Worm (Caenorhabditis elegans): ENCODE data around the gene asp-6.

The asp-6 gene

ce11 chrV:8282933-8283332 lies 14.2 kb upstream of the asp-6 start:
- TF ChIP-seq snu-23 (GFP tag; optimal IDR thresholded peaks at IDR 0.05), result no peak
- no peak for TF ChIP-seq nhr-77 (tag; optimal IDR thresholded peaks at IDR 0.05)
- TF ChIP-seq efl-1 (optimal IDR thresholded peaks at IDR 0.05), result no peak
- TF ChIP-seq efl-1 (GFP tag; optimal IDR thresholded peaks at IDR 0.05 in 1 of 2), result peak in 1 of 2 experiments; percentile 24

ce11 chrV:8281646-8282045 lies 12.9 kb upstream of the asp-6 start:
- TF ChIP-seq efl-1 (optimal IDR thresholded peaks at IDR 0.05), result no peak
- peak in 1 of 2 experiments; percentile 89 for TF ChIP-seq efl-1 (GFP tag; optimal IDR thresholded peaks at IDR 0.05 in 1 of 2)
- no peak for TF ChIP-seq F16B12.6 (tag; optimal IDR thresholded peaks at IDR 0.05)

DNA sequence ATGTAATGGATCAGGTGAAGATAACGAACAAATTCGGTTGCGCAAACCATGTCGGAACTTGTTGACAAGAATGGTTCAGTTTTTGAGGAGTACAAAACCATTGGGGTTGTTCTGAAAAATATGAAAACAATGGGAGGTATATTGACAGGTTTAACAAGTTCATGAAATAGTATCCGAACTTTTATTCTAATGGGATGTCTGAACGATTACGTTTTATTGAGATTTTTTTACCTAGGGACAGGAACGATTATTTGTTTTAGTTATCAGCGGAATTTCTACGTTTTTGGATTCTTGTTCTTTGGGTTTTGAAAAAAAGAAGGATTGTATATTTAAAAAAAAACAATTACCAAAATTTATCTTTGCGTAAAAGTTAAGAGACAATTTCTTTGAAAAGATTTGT lies 12.0 kb upstream of the asp-6 start, which contains the start of gene str-135:
str-135 (minus strand) TSS at position 101 of the 400 bp plus-strand sequence.
- TF ChIP-seq mef-2 (tag; optimal IDR thresholded peaks at IDR 0.05), result no peak
- TF ChIP-seq ztf-4 (tag; optimal IDR thresholded peaks at IDR 0.05), result no peak
- no peak for TF ChIP-seq zip-4 (GFP tag; optimal IDR thresholded peaks at IDR 0.05)
- no peak for TF ChIP-seq efl-1 (optimal IDR thresholded peaks at IDR 0.05)
- TF ChIP-seq efl-1 (GFP tag; optimal IDR thresholded peaks at IDR 0.05 in 1 of 2), result peak in 1 of 2 experiments; percentile 89

- TF ChIP-seq ama-1 (optimal IDR thresholded peaks at IDR 0.05) (no peak), lin-13 (GFP tag; optimal IDR thresholded peaks at IDR 0.05) (no peak), egl-13 (tag; optimal IDR thresholded peaks at IDR 0.05) (no peak), lin-35 (GFP tag; optimal IDR thresholded peaks at IDR 0.05) (no peak), swsn-7 (tag; optimal IDR thresholded peaks at IDR 0.05) (no peak), ztf-4 (tag; optimal IDR thresholded peaks at IDR 0.05) (no peak), C16A3.4 (tag; optimal IDR thresholded peaks at IDR 0.05) (no peak), efl-3 (GFP tag; optimal IDR thresholded peaks at IDR 0.05) (no peak), elt-2 (tag; optimal IDR thresholded peaks at IDR 0.05) (no peak), mdl-1 (tag; optimal IDR thresholded peaks at IDR 0.05) (no peak), nhr-19 (GFP tag; conservative IDR thresholded peaks at IDR 0.05) (no peak)
These were observed 10.1 kb upstream of the asp-6 start, which contains the start of gene str-136 for ce11 chrV:8278830-8279229. Gene str-136, minus strand, starts transcription at chrV:8278930.

DNA sequence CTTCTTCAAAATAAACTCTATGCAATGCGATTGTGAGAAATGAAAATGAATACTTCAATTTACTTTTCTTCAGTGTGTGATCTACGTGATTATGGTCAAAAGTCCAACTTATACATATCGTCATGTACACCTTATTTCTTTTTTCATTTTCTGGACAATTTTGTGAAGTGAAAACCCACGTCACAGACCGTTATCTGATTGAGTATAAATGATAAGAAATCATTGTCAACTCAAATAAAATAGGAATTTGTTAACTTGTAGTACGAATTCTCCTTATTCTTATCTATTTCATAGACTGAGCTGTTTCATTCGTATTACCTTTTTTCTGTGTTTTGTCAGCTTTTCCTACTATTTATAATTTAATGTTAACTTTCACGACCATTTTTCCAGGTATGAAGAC lies 3.3 kb upstream of the asp-6 start, which contains the start of gene asp-5:
asp-5 (plus strand) TSS at position 391 of the 400 bp plus-strand sequence.
- TF ChIP-seq egl-13 (tag; optimal IDR thresholded peaks at IDR 0.05) (no peak), elt-2 (tag; optimal IDR thresholded peaks at IDR 0.05) (peak; percentile 76), lin-35 (GFP tag; optimal IDR thresholded peaks at IDR 0.05) (peak in 1 of 2 experiments; percentile 11), snpc-4 (tag; optimal IDR thresholded peaks at IDR 0.05) (no peak)

- TF ChIP-seq aly-2 (tag; optimal IDR thresholded peaks at IDR 0.05) (no peak), F16B12.6 (tag; optimal IDR thresholded peaks at IDR 0.05) (no peak), hpl-2 (GFP tag; optimal IDR thresholded peaks at IDR 0.05) (no peak), ceh-90 (tag; optimal IDR thresholded peaks at IDR 0.05) (no peak), ztf-4 (tag; optimal IDR thresholded peaks at IDR 0.05) (no peak), rnt-1 (tag; optimal IDR thresholded peaks at IDR 0.05) (no peak), lin-13 (GFP tag; optimal IDR thresholded peaks at IDR 0.05) (no peak)
These were observed 2.7 kb upstream of the asp-6 start for ce11 chrV:8271395-8271794.

DNA sequence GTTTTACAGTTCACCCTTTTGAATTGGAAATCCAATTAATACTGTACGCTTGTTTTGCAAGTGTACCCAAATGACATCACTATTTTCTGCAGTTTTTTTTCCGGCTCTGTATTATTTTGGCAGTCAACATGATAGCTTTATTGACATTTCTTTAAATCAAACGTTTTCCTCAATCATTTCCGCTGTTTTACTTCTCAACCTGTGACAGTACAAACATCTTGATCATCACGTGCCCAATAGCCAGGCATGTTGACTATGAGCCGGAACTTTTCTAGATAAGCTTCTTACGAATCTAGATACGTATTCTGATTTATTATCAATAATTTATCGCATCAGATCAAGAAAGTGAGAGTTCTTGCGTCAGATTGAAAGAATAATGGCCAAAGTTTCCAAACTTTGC lies 1.1 kb upstream of the asp-6 start:
- peak in 1 of 2 experiments; percentile 6 for TF ChIP-seq lin-35 (GFP tag; optimal IDR thresholded peaks at IDR 0.05)
- TF ChIP-seq ceh-90 (tag; optimal IDR thresholded peaks at IDR 0.05), result no peak
- peak; percentile 12 for TF ChIP-seq nhr-90 (tag; optimal IDR thresholded peaks at IDR 0.05; ENCODE audit: poor library complexity)
- peak; percentile 23 for TF ChIP-seq nhr-20 (tag; optimal IDR thresholded peaks at IDR 0.05)
- peak; percentile 97 for TF ChIP-seq elt-2 (tag; optimal IDR thresholded peaks at IDR 0.05)
- no peak for TF ChIP-seq dpl-1 (GFP tag; optimal IDR thresholded peaks at IDR 0.05)
- TF ChIP-seq nhr-71 (tag; optimal IDR thresholded peaks at IDR 0.05), result peak; percentile 13
- TF ChIP-seq nhr-76 (tag; optimal IDR thresholded peaks at IDR 0.05), result no peak
- no peak for TF ChIP-seq efl-3 (GFP tag; optimal IDR thresholded peaks at IDR 0.05)
- no peak for TF ChIP-seq lin-13 (GFP tag; optimal IDR thresholded peaks at IDR 0.05)

Measured in whole organism, L1 larva.